Fruit fly (Drosophila melanogaster): ENCODE data around the gene CG32365.

CG32365 gene

dm6 chr3L:7911765-7912556 is 43.1 kb downstream of the CG32365 start, which contains the start of the genes pbl and CG8281 (continued):
- peak; percentile 18 for TF ChIP-seq CG12104 (GFP tag; optimal IDR thresholded peaks at IDR 0.05)
- TF ChIP-seq pnt (GFP tag; optimal IDR thresholded peaks at IDR 0.05) = peak; percentile 21
- TF ChIP-seq CG13287 (GFP tag; IDR thresholded peaks at IDR 0.05; ENCODE audit: partially characterized antibody) = peak; percentile 86
- no peak for TF ChIP-seq en (GFP tag; optimal IDR thresholded peaks at IDR 0.05)
- TF ChIP-seq Ada2b (GFP tag; IDR thresholded peaks at IDR 0.05) = peak; percentile 44; the same call in 1 of the 2 replicates
- TF ChIP-seq ab (GFP tag; optimal IDR thresholded peaks at IDR 0.05) = no peak
- TF ChIP-seq ind (GFP tag; optimal IDR thresholded peaks at IDR 0.05) = peak; percentile 32
- no peak for TF ChIP-seq Optix (GFP tag; IDR thresholded peaks at IDR 0.05)
- 0 out of 3 replicates have a peak, but pooled peaks have one; percentile 28 for TF ChIP-seq CG11456 (GFP tag; IDR thresholded peaks at IDR 0.05)
- TF ChIP-seq CG7357 (GFP tag; IDR thresholded peaks at IDR 0.05) = no peak
- peak; percentile 58 for TF ChIP-seq lab (GFP tag; optimal IDR thresholded peaks at IDR 0.05)
- no peak for TF ChIP-seq psq (GFP tag; optimal IDR thresholded peaks at IDR 0.05)
- no peak for TF ChIP-seq pum (GFP tag; optimal IDR thresholded peaks at IDR 0.05)
- TF ChIP-seq CG31365 (tag; optimal IDR thresholded peaks at IDR 0.05) = no peak
- peak; percentile 50; the same call in 1 of the 2 replicates for TF ChIP-seq CG3847 (GFP tag; IDR thresholded peaks at IDR 0.05)
- TF ChIP-seq CG15601 (tag; optimal IDR thresholded peaks at IDR 0.05) = peak; percentile 41
- TF ChIP-seq CG11247 (GFP tag; IDR thresholded peaks at IDR 0.05) = no peak
- peak; percentile 50; the same call in 1 of the 2 replicates for TF ChIP-seq stc (GFP tag; IDR thresholded peaks at IDR 0.05)
- peak; percentile 89 for TF ChIP-seq pzg (GFP tag; optimal IDR thresholded peaks at IDR 0.05)
- no peak for TF ChIP-seq ac (GFP tag; optimal IDR thresholded peaks at IDR 0.05)
- TF ChIP-seq zen (tag; optimal IDR thresholded peaks at IDR 0.05) = peak; percentile 5
- TF ChIP-seq Opbp (GFP tag; IDR thresholded peaks at IDR 0.05; ENCODE audit: partially characterized antibody) = peak; percentile 72
- TF ChIP-seq Meics (GFP tag; optimal IDR thresholded peaks at IDR 0.05) = peak; percentile 26
- TF ChIP-seq CG6813 (GFP tag; optimal IDR thresholded peaks at IDR 0.05) = no peak
- no peak for TF ChIP-seq Hmx (GFP tag; optimal IDR thresholded peaks at IDR 0.05)
- no peak for TF ChIP-seq aop (GFP tag; IDR thresholded peaks at IDR 0.05)
- TF ChIP-seq salm (tag; optimal IDR thresholded peaks at IDR 0.05) = no peak
- peak; percentile 100 for TF ChIP-seq CG8281 (tag; optimal IDR thresholded peaks at IDR 0.05)
- TF ChIP-seq HLH4C (GFP tag; IDR thresholded peaks at IDR 0.05; ENCODE audit: partially characterized antibody) = peak; percentile 66
- TF ChIP-seq Hand (GFP tag; optimal IDR thresholded peaks at IDR 0.05) = no peak
- TF ChIP-seq CG2120 (GFP tag; optimal IDR thresholded peaks at IDR 0.05) = peak; percentile 67
- peak; percentile 35; the same call in 1 of the 2 replicates for TF ChIP-seq al (GFP tag; IDR thresholded peaks at IDR 0.05)
- TF ChIP-seq CG31388 (GFP tag; optimal IDR thresholded peaks at IDR 0.05) = no peak
- peak; percentile 9 to 88 for TF ChIP-seq Pdp1 (GFP tag; optimal IDR thresholded peaks at IDR 0.05)
- no peak for TF ChIP-seq CG12942 (GFP tag; optimal IDR thresholded peaks at IDR 0.05)
- no peak for TF ChIP-seq ERR (GFP tag; optimal IDR thresholded peaks at IDR 0.05)
- peak; percentile 10 for TF ChIP-seq p53 (GFP tag; optimal IDR thresholded peaks at IDR 0.05)
- TF ChIP-seq knrl (GFP tag; IDR thresholded peaks at IDR 0.05; ENCODE audit: partially characterized antibody) = peak; percentile 63
- TF ChIP-seq bab2 (GFP tag; optimal IDR thresholded peaks at IDR 0.05) = peak; percentile 34
- peak; percentile 45 for TF ChIP-seq Rx (GFP tag; IDR thresholded peaks at IDR 0.05)
- TF ChIP-seq CG4730 (GFP tag; IDR thresholded peaks at IDR 0.05) = peak; percentile 17; the same call in 1 of the 2 replicates
- TF ChIP-seq CG17912 (GFP tag; optimal IDR thresholded peaks at IDR 0.05) = no peak
- TF ChIP-seq ATbp (GFP tag; optimal IDR thresholded peaks at IDR 0.05) = no peak
- peak; percentile 27 for TF ChIP-seq CG8944 (GFP tag; optimal IDR thresholded peaks at IDR 0.05)
- TF ChIP-seq CG6175 (GFP tag; IDR thresholded peaks at IDR 0.05) = no peak
- TF ChIP-seq CG10654 (GFP tag; optimal IDR thresholded peaks at IDR 0.05) = no peak
- peak; percentile 38; the same call in 2 of the 3 replicates for TF ChIP-seq vnd (GFP tag; IDR thresholded peaks at IDR 0.05; ENCODE audit: partially characterized antibody)
- TF ChIP-seq Doc2 (GFP tag; IDR thresholded peaks at IDR 0.05) = no peak
- no peak for TF ChIP-seq CG7987 (GFP tag; optimal IDR thresholded peaks at IDR 0.05)

Data from whole organism, embryonic.